Fruit fly (Drosophila melanogaster): ENCODE data around the gene CG9588.

Gene CG9588

DNA sequence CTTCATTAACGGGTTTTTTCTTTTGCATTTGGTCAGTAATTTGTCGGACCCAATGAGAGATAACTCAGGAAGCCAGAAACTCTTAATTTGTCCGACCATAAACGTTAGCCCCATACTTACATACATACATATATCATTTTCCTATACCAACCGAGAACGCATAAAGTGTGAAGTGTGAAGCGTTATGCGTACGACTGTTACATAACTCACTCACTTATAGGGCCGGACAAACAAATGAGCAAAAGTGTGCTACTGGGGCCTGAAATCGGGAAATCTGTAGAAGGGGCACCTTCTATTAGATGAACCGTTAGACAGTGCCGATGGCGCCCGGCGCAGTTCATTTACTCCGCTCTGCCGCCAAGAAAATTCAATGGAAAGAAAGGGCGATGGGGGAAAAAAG is 45.5 kb upstream of the CG9588 start:
- no peak for TF ChIP-seq foxo (GFP tag; optimal IDR thresholded peaks at IDR 0.05)
- no peak for TF ChIP-seq fru (GFP tag; optimal IDR thresholded peaks at IDR 0.05)
- no peak for TF ChIP-seq CG9705 (GFP tag; optimal IDR thresholded peaks at IDR 0.05)
- no peak for TF ChIP-seq Hnf4 (GFP tag; optimal IDR thresholded peaks at IDR 0.05)
- no peak for TF ChIP-seq dsf (GFP tag; optimal IDR thresholded peaks at IDR 0.05; ENCODE audit: borderline replicate concordance)
- no peak for TF ChIP-seq Mio (GFP tag; optimal IDR thresholded peaks at IDR 0.05)
- TF ChIP-seq Hr83 (GFP tag; optimal IDR thresholded peaks at IDR 0.05; ENCODE audit: poor library complexity, severe bottlenecking), result no peak
- TF ChIP-seq N (GFP tag; optimal IDR thresholded peaks at IDR 0.05), result no peak
- TF ChIP-seq CrebA (GFP tag; optimal IDR thresholded peaks at IDR 0.05; ENCODE audit: borderline replicate concordance), result no peak
- TF ChIP-seq psq (GFP tag; optimal IDR thresholded peaks at IDR 0.05), result no peak
- no peak for TF ChIP-seq h (GFP tag; optimal IDR thresholded peaks at IDR 0.05)
- no peak for TF ChIP-seq HLH106 (tag; optimal IDR thresholded peaks at IDR 0.05)
- TF ChIP-seq usp (GFP tag; optimal IDR thresholded peaks at IDR 0.05), result no peak
- no peak for TF ChIP-seq ey (GFP tag; optimal IDR thresholded peaks at IDR 0.05)
- TF ChIP-seq Vsx2 (GFP tag; optimal IDR thresholded peaks at IDR 0.05; ENCODE audit: partially characterized antibody), result no peak
- no peak for TF ChIP-seq Rel (GFP tag; optimal IDR thresholded peaks at IDR 0.05)
- no peak for TF ChIP-seq Rel (tag; optimal IDR thresholded peaks at IDR 0.05)

DNA sequence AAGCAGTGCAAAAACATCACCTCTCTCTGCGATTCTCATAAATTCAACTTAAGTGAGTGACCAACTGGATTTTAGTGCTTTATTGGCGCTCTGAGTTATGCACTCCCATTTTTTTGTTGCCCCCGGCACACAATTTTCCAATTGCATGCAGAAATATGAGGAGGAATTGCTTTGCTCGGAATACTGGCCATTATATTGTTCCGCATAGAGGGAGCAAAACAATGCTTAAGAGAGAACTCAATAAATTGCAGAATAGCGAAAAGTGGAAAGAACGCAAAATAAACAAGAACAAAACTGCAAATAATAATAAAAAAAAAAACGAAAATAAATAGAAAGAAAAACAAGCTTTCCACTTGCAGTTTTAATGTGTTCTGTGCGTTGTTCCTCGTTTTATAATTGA is 44.3 kb upstream of the CG9588 start:
- no peak for TF ChIP-seq Hr83 (GFP tag; optimal IDR thresholded peaks at IDR 0.05; ENCODE audit: poor library complexity, severe bottlenecking)
- no peak for TF ChIP-seq Dfd (GFP tag; optimal IDR thresholded peaks at IDR 0.05)
- no peak for TF ChIP-seq Jra (GFP tag; optimal IDR thresholded peaks at IDR 0.05)
- no peak for TF ChIP-seq foxo (GFP tag; optimal IDR thresholded peaks at IDR 0.05)
- no peak for TF ChIP-seq usp (GFP tag; optimal IDR thresholded peaks at IDR 0.05)
- no peak for TF ChIP-seq sv (GFP tag; optimal IDR thresholded peaks at IDR 0.05)
- TF ChIP-seq jim (GFP tag; optimal IDR thresholded peaks at IDR 0.05), result no peak
- TF ChIP-seq N (GFP tag; optimal IDR thresholded peaks at IDR 0.05), result no peak
- TF ChIP-seq dmrt93B (GFP tag; optimal IDR thresholded peaks at IDR 0.05), result no peak
- no peak for TF ChIP-seq rgr (GFP tag; optimal IDR thresholded peaks at IDR 0.05)
- no peak for TF ChIP-seq pan (optimal IDR thresholded peaks at IDR 0.05)
- TF ChIP-seq br (GFP tag; optimal IDR thresholded peaks at IDR 0.05), result no peak
- TF ChIP-seq OdsH (GFP tag; optimal IDR thresholded peaks at IDR 0.05), result no peak

DNA sequence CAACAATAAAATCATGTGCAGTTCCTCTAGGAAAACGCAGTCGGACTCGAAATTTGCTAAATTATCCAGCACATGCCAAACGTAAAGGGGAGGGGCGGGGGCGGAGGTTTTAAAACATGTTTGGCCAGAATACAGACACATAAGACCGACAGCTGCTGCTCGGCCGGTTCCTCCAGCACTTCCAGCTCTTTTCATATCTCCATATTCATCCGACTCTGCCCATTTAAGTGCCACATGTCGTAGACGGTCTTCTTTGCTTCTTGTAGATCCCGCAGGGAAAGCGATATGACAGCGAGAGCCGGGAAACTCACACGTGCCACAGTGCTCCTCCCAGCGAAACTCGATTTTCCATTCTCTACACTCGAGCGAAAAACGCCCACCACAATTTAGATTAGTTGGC is 42.6 kb upstream of the CG9588 start:
- no peak for TF ChIP-seq Myc (optimal IDR thresholded peaks at IDR 0.05)
- TF ChIP-seq OdsH (GFP tag; optimal IDR thresholded peaks at IDR 0.05), result no peak
- no peak for TF ChIP-seq dsf (GFP tag; optimal IDR thresholded peaks at IDR 0.05; ENCODE audit: borderline replicate concordance)
- TF ChIP-seq pan (optimal IDR thresholded peaks at IDR 0.05), result no peak
- no peak for TF ChIP-seq HLH106 (tag; optimal IDR thresholded peaks at IDR 0.05)
- TF ChIP-seq usp (GFP tag; optimal IDR thresholded peaks at IDR 0.05), result no peak
- TF ChIP-seq dmrt93B (GFP tag; optimal IDR thresholded peaks at IDR 0.05), result no peak
- no peak for TF ChIP-seq Dif (GFP tag; optimal IDR thresholded peaks at IDR 0.05; ENCODE audit: partially characterized antibody)
- TF ChIP-seq Sp1 (GFP tag; optimal IDR thresholded peaks at IDR 0.05), result no peak
- TF ChIP-seq lola (GFP tag; optimal IDR thresholded peaks at IDR 0.05), result no peak
- TF ChIP-seq CG32264 (GFP tag; optimal IDR thresholded peaks at IDR 0.05), result no peak
- no peak for TF ChIP-seq ey (GFP tag; optimal IDR thresholded peaks at IDR 0.05)
- TF ChIP-seq h (GFP tag; optimal IDR thresholded peaks at IDR 0.05), result no peak
- TF ChIP-seq Vsx2 (GFP tag; optimal IDR thresholded peaks at IDR 0.05; ENCODE audit: partially characterized antibody), result no peak

DNA sequence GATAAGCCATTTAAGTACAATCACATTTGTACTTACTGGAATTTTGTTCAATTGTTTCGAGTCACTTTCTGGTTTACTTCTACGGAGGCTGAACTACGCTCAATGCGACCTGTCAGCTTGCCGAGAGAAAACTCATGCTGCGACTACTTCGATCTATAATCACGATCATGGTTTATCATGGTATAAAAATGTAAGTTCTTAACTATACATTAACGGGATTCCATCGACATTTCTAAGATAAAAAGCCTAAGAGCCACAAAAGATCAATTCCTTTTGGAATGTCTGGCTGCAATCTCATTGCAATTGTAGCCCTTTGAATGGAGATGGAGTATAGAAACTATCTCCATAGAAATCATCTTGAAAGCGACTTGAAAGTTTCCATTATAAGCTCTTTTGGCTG is 41.6 kb upstream of the CG9588 start, which contains the start of gene Ubc87F:
Ubc87F (minus strand) TSS at position 101 of the 400 bp plus-strand sequence.
- TF ChIP-seq HLH106 (tag; optimal IDR thresholded peaks at IDR 0.05), result no peak

DNA sequence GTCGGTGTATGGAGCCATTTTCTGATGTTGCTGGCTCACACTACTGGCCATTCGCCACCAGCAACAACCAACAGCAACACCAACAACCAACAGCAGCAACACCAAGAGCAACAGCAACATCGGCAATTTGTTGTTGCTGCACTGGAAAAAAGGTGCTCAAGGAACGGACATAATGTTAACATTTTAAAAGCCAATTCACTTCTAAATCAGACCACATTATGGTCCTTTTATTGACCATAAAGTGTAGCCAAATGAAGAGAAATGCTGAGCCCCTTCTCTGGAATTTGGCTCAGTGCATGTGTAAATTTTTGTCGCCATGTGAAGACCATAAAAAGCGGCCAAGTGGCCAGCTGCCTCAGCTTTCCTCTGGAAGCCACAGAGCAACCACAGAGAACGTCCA is 40.3 kb upstream of the CG9588 start:
- TF ChIP-seq Sp1 (GFP tag; optimal IDR thresholded peaks at IDR 0.05), result no peak
- peak; percentile 33 for TF ChIP-seq ey (GFP tag; optimal IDR thresholded peaks at IDR 0.05)
- TF ChIP-seq fru (GFP tag; optimal IDR thresholded peaks at IDR 0.05), result peak; percentile 76
- TF ChIP-seq psq (GFP tag; optimal IDR thresholded peaks at IDR 0.05), result no peak
- no peak for TF ChIP-seq CrebA (GFP tag; optimal IDR thresholded peaks at IDR 0.05; ENCODE audit: borderline replicate concordance)
- no peak for TF ChIP-seq Jra (GFP tag; optimal IDR thresholded peaks at IDR 0.05)
- TF ChIP-seq Dfd (GFP tag; optimal IDR thresholded peaks at IDR 0.05), result no peak
- no peak for TF ChIP-seq pan (optimal IDR thresholded peaks at IDR 0.05)
- TF ChIP-seq Hr83 (GFP tag; optimal IDR thresholded peaks at IDR 0.05; ENCODE audit: poor library complexity, severe bottlenecking), result no peak
- peak; percentile 12 for TF ChIP-seq OdsH (GFP tag; optimal IDR thresholded peaks at IDR 0.05)
- no peak for TF ChIP-seq Myc (optimal IDR thresholded peaks at IDR 0.05)
- TF ChIP-seq foxo (GFP tag; optimal IDR thresholded peaks at IDR 0.05), result peak in 1 of 2 experiments; percentile 54
- TF ChIP-seq h (GFP tag; optimal IDR thresholded peaks at IDR 0.05), result peak; percentile 36
- TF ChIP-seq dmrt93B (GFP tag; optimal IDR thresholded peaks at IDR 0.05), result no peak
- TF ChIP-seq br (GFP tag; optimal IDR thresholded peaks at IDR 0.05), result peak; percentile 51
- TF ChIP-seq rgr (GFP tag; optimal IDR thresholded peaks at IDR 0.05), result peak; percentile 40
- TF ChIP-seq CG32264 (GFP tag; optimal IDR thresholded peaks at IDR 0.05), result peak; percentile 26
- TF ChIP-seq dsf (GFP tag; optimal IDR thresholded peaks at IDR 0.05; ENCODE audit: borderline replicate concordance), result no peak
- peak; percentile 56 for TF ChIP-seq woc (GFP tag; optimal IDR thresholded peaks at IDR 0.05)
- TF ChIP-seq Hnf4 (GFP tag; optimal IDR thresholded peaks at IDR 0.05), result peak; percentile 42
- TF ChIP-seq HLH106 (tag; optimal IDR thresholded peaks at IDR 0.05), result peak; percentile 27
